Fruit fly (Drosophila melanogaster) whole organism, embryonic: Measurements from ENCODE around the gene Kdm5.

Experiments used
- Awh ChIP-seq: fragments of 200-800 bp; sonication (Bioruptor generic); IDR thresholded peaks from 2 replicates; pipeline ENCODE4, ENCODE4 v1.3.6; 2022; ENCODE audit warnings: missing biosample characterization, missing genetic modification characterization
- Bteb2 ChIP-seq: fragments of 200-800 bp; sonication (Bioruptor generic); optimal IDR thresholded peaks from 2 replicates; lab custom pipeline; 2016; ENCODE audit warnings: missing biosample characterization, missing genetic modification characterization
- CG11696 ChIP-seq: fragments of 200-800 bp; sonication (Bioruptor generic); IDR thresholded peaks from 2 replicates; pipeline ENCODE4 v1.3.6; 2022; ENCODE audit warnings: missing biosample characterization, missing genetic modification characterization
- CG13624 ChIP-seq: fragments of 200-800 bp; sonication (Bioruptor generic); optimal IDR thresholded peaks from 2 replicates; lab custom pipeline; 2016; ENCODE audit warnings: missing biosample characterization, missing genetic modification characterization
- CG13894 ChIP-seq: fragments of 200-800 bp; sonication (Bioruptor generic); optimal IDR thresholded peaks from 3 replicates; lab custom pipeline; 2018; ENCODE audit warnings: missing biosample characterization, mild to moderate bottlenecking, missing genetic modification characterization, moderate library complexity
- CG14014 ChIP-seq: fragments of 200-800 bp; sonication (Bioruptor generic); IDR thresholded peaks from 2 replicates; pipeline ENCODE4 v1.3.6; 2022; ENCODE audit warnings: missing biosample characterization, missing genetic modification characterization
- CG14667 ChIP-seq: fragments of 200-800 bp; sonication (Bioruptor generic); IDR thresholded peaks from 2 replicates; pipeline ENCODE4 v1.3.6; 2022; ENCODE audit warnings: missing biosample characterization, missing genetic modification characterization
- CG15479 ChIP-seq: fragments of 200-800 bp; sonication (Bioruptor generic); optimal IDR thresholded peaks from 3 replicates; lab custom pipeline; 2019; ENCODE audit warnings: missing biosample characterization, mild to moderate bottlenecking, missing genetic modification characterization, moderate library complexity
- CG16779 ChIP-seq: fragments of 200-800 bp; sonication (Bioruptor generic); IDR thresholded peaks from 2 replicates; pipeline ENCODE4 v1.3.6; 2022; ENCODE audit warnings: missing biosample characterization, missing genetic modification characterization
- CG17328 ChIP-seq: fragments of 200-800 bp; sonication (Bioruptor generic); IDR thresholded peaks from 2 replicates; pipeline ENCODE4 v1.3.6; 2022; ENCODE audit warnings: missing biosample characterization, missing genetic modification characterization
- CG17359 ChIP-seq: fragments of 200-800 bp; sonication (Bioruptor generic); optimal IDR thresholded peaks from 3 replicates; lab custom pipeline; 2018; ENCODE audit warnings: missing biosample characterization, mild to moderate bottlenecking, missing genetic modification characterization, moderate library complexity
- CG31224 ChIP-seq: fragments of 200-800 bp; sonication (Bioruptor generic); IDR thresholded peaks from 2 replicates; pipeline ENCODE4 v1.3.6; 2022; ENCODE audit warnings: missing biosample characterization, missing genetic modification characterization
- CG31441 ChIP-seq: fragments of 200-800 bp; sonication (Bioruptor generic); IDR thresholded peaks from 2 replicates; pipeline ENCODE4 v1.3.6; 2022; ENCODE audit warnings: missing biosample characterization, missing genetic modification characterization
- CG4820 ChIP-seq: fragments of 200-800 bp; sonication (Bioruptor generic); optimal IDR thresholded peaks from 3 replicates; lab custom pipeline; 2016; ENCODE audit warnings: missing biosample characterization, missing genetic modification characterization
- CG6813 ChIP-seq: fragments of 200-800 bp; sonication (Bioruptor generic); optimal IDR thresholded peaks from 2 replicates; lab custom pipeline; 2017; ENCODE audit warnings: missing biosample characterization, missing genetic modification characterization, mild to moderate bottlenecking, moderate library complexity, missing genetic modification reagents
- CG7357 ChIP-seq: fragments of 200-800 bp; sonication (Bioruptor generic); IDR thresholded peaks from 3 replicates; pipeline ENCODE4 v1.3.6; 2022; ENCODE audit warnings: missing biosample characterization, missing genetic modification characterization
- CG7745 ChIP-seq: fragments of 200-800 bp; sonication (Bioruptor generic); optimal IDR thresholded peaks from 2 replicates; lab custom pipeline; 2018; ENCODE audit warnings: missing biosample characterization, mild to moderate bottlenecking, missing genetic modification characterization, moderate library complexity
- CG9609 ChIP-seq: fragments of 200-800 bp; sonication (Bioruptor generic); optimal IDR thresholded peaks from 3 replicates; lab custom pipeline; 2016; ENCODE audit warnings: missing biosample characterization, missing genetic modification characterization
- Dip2 ChIP-seq: fragments of 200-800 bp; sonication (Bioruptor generic); IDR thresholded peaks from 2 replicates; pipeline ENCODE4 v1.3.6; 2022; ENCODE audit warnings: missing biosample characterization, missing genetic modification characterization
- Dip3 ChIP-seq: fragments of 200-800 bp; sonication (Bioruptor generic); optimal IDR thresholded peaks from 3 replicates; lab custom pipeline; 2016; ENCODE audit warnings: missing biosample characterization, missing genetic modification characterization
- Hr3 ChIP-seq: fragments of 200-800 bp; sonication (Bioruptor generic); optimal IDR thresholded peaks from 3 replicates; lab custom pipeline; 2016; ENCODE audit warnings: missing biosample characterization, missing genetic modification characterization
- MBD-R2 ChIP-seq: fragments of 200-800 bp; sonication (Bioruptor generic); IDR thresholded peaks from 2 replicates; pipeline ENCODE4 v1.3.6; 2022; ENCODE audit warnings: missing biosample characterization, missing genetic modification characterization
- Mad ChIP-seq: fragments of 200-800 bp; sonication (Bioruptor generic); optimal IDR thresholded peaks from 2 replicates; lab custom pipeline; 2016; ENCODE audit warnings: missing biosample characterization, missing genetic modification characterization
- Nf-YC ChIP-seq: fragments of 200-800 bp; optimal IDR thresholded peaks from 3 replicates; lab custom pipeline; 2019; ENCODE audit warnings: missing biosample characterization, mild to moderate bottlenecking, missing genetic modification characterization, moderate library complexity
- Oli ChIP-seq: fragments of 200-800 bp; sonication (Bioruptor generic); optimal IDR thresholded peaks from 2 replicates; lab custom pipeline; 2018; ENCODE audit warnings: missing biosample characterization, mild to moderate bottlenecking, missing genetic modification characterization, moderate library complexity
- Opbp ChIP-seq: fragments of 200-800 bp; sonication (Bioruptor generic); IDR thresholded peaks from 3 replicates; pipeline ENCODE4 v1.3.6; 2022; ENCODE audit warnings: missing biosample characterization, missing genetic modification characterization; ENCODE audit not compliant: partially characterized antibody
- Side ChIP-seq: fragments of 200-800 bp; sonication (Bioruptor generic); optimal IDR thresholded peaks from 2 replicates; lab custom pipeline; 2016; ENCODE audit warnings: missing biosample characterization, missing genetic modification characterization
- TFAM ChIP-seq: fragments of 200-800 bp; sonication (Bioruptor generic); optimal IDR thresholded peaks from 2 replicates; lab custom pipeline; 2017; ENCODE audit warnings: missing biosample characterization, missing genetic modification characterization, inconsistent platforms
- Tbp ChIP-seq: fragments of >200 bp; optimal IDR thresholded peaks from 2 replicates; lab custom pipeline; 2018; ENCODE audit warnings: missing biosample characterization, missing genetic modification characterization
- ara ChIP-seq: fragments of 200-800 bp; sonication (Bioruptor generic); IDR thresholded peaks from 2 replicates; pipeline ENCODE4 v1.3.6; 2022; ENCODE audit warnings: missing biosample characterization, missing genetic modification characterization
- danr ChIP-seq: fragments of 200-800 bp; sonication (Bioruptor generic); IDR thresholded peaks from 2 replicates; pipeline ENCODE4 v1.3.6; 2022; ENCODE audit warnings: missing biosample characterization, missing genetic modification characterization
- dysf ChIP-seq: fragments of 200-800 bp; sonication (Bioruptor generic); IDR thresholded peaks from 3 replicates; pipeline ENCODE4 v1.3.6; 2022; ENCODE audit warnings: missing biosample characterization, missing genetic modification characterization
- emc ChIP-seq: fragments of 200-800 bp; sonication (Bioruptor generic); optimal IDR thresholded peaks from 2 replicates; lab custom pipeline; 2016; ENCODE audit warnings: missing biosample characterization, missing genetic modification characterization
- eyg ChIP-seq: fragments of 200-800 bp; sonication (Bioruptor generic); optimal IDR thresholded peaks from 3 replicates; lab custom pipeline; 2016; ENCODE audit warnings: missing biosample characterization, missing genetic modification characterization
- gt ChIP-seq: fragments of 200-800 bp; sonication (Bioruptor generic); IDR thresholded peaks from 2 replicates; pipeline ENCODE4 v1.3.6; 2022; ENCODE audit warnings: missing biosample characterization, missing genetic modification characterization
- inv ChIP-seq: fragments of 200-800 bp; sonication (Bioruptor generic); IDR thresholded peaks from 2 replicates; pipeline ENCODE4 v1.3.6; 2022; ENCODE audit warnings: missing biosample characterization, missing genetic modification characterization; ENCODE audit not compliant: partially characterized antibody
- klu ChIP-seq: fragments of 200-800 bp; sonication (Bioruptor generic); IDR thresholded peaks from 2 replicates; pipeline ENCODE4 v1.3.6; 2022; ENCODE audit warnings: missing biosample characterization, missing genetic modification characterization
- lmd ChIP-seq: fragments of 200-800 bp; sonication (Bioruptor generic); IDR thresholded peaks from 2 replicates; pipeline ENCODE4 v1.3.6; 2022; ENCODE audit warnings: missing biosample characterization, missing genetic modification characterization
- org-1 ChIP-seq: fragments of 200-800 bp; sonication (Bioruptor generic); optimal IDR thresholded peaks from 2 replicates; lab custom pipeline; 2017; ENCODE audit warnings: missing biosample characterization, missing genetic modification characterization
- pho ChIP-seq: fragments of 200-800 bp; sonication (Bioruptor generic); optimal IDR thresholded peaks from 2 replicates; lab custom pipeline; 2016; ENCODE audit warnings: missing biosample characterization, missing genetic modification characterization
- pita ChIP-seq: fragments of 200-800 bp; sonication (Bioruptor generic); optimal IDR thresholded peaks from 2 replicates; lab custom pipeline; 2017; ENCODE audit warnings: missing biosample characterization, mild to moderate bottlenecking, missing genetic modification characterization
- sob ChIP-seq: fragments of 200-800 bp; sonication (Bioruptor generic); IDR thresholded peaks from 2 replicates; pipeline ENCODE4 v1.3.6; 2022; ENCODE audit warnings: missing biosample characterization, missing genetic modification characterization
- sr ChIP-seq: fragments of 200-800 bp; sonication (Bioruptor generic); IDR thresholded peaks from 3 replicates; pipeline ENCODE4 v1.3.6; 2022; ENCODE audit warnings: missing biosample characterization, missing genetic modification characterization
- ssp ChIP-seq: fragments of 200-800 bp; sonication (Bioruptor generic); IDR thresholded peaks from 2 replicates; pipeline ENCODE4 v1.3.6; 2022; ENCODE audit warnings: missing biosample characterization, missing genetic modification characterization
- stc ChIP-seq: fragments of 200-800 bp; sonication (Bioruptor generic); IDR thresholded peaks from 2 replicates; pipeline ENCODE4 v1.3.6; 2022; ENCODE audit warnings: missing biosample characterization, missing genetic modification characterization
- tna ChIP-seq: fragments of 200-800 bp; sonication (Bioruptor generic); IDR thresholded peaks from 2 replicates; pipeline ENCODE4 v1.3.6; 2022; ENCODE audit warnings: missing biosample characterization, missing genetic modification characterization; ENCODE audit not compliant: partially characterized antibody
- toy ChIP-seq: fragments of 200-800 bp; sonication (Bioruptor generic); IDR thresholded peaks from 2 replicates; pipeline ENCODE4 v1.3.6; 2022; ENCODE audit warnings: missing biosample characterization, missing genetic modification characterization
- trem ChIP-seq: fragments of 200-800 bp; optimal IDR thresholded peaks from 3 replicates; lab custom pipeline; 2019; ENCODE audit warnings: missing biosample characterization, mild to moderate bottlenecking, missing genetic modification characterization, moderate library complexity
- twi ChIP-seq: fragments of 200-800 bp; optimal IDR thresholded peaks from 2 replicates; lab custom pipeline; 2019; ENCODE audit warnings: missing biosample characterization, mild to moderate bottlenecking, missing genetic modification characterization, moderate library complexity
- vfl ChIP-seq: fragments of 200-800 bp; sonication (Bioruptor generic); optimal IDR thresholded peaks from 2 replicates; lab custom pipeline; 2016; ENCODE audit warnings: missing biosample characterization, missing genetic modification characterization
- zen2 ChIP-seq: fragments of 200-800 bp; sonication (Bioruptor generic); IDR thresholded peaks from 3 replicates; pipeline ENCODE4 v1.3.6; 2022; ENCODE audit warnings: missing biosample characterization, missing genetic modification characterization; ENCODE audit not compliant: partially characterized antibody

Kdm5 gene

dm6 chr2L:5948775-5949526 lies 50.4 kb downstream of the Kdm5 start, which contains the start of gene CG9044 (continued):
- TF ChIP-seq Mad (GFP tag; lab: Kevin White, UChicago), result peak; percentile 67
- TF ChIP-seq CG14667, result no peak
- peak; percentile 39 for TF ChIP-seq CG4820 (GFP tag; lab: Kevin White, UChicago)
- peak; percentile 75 for TF ChIP-seq MBD-R2
- TF ChIP-seq twi (tag; lab: Kevin White, UChicago), result no peak
- peak; percentile 91 for TF ChIP-seq inv (GFP tag; lab: Robert Waterston, UW)
- TF ChIP-seq Opbp (GFP tag; lab: Robert Waterston, UW), result peak; percentile 84; the same call in 2 of the 3 replicates
- no peak for TF ChIP-seq stc (GFP tag; lab: Robert Waterston, UW)
- 0 out of 3 replicates have a peak, but pooled peaks have one; percentile 6 for TF ChIP-seq CG7357 (GFP tag; lab: Robert Waterston, UW)
- TF ChIP-seq CG14014 (GFP tag; lab: Robert Waterston, UW), result peak; percentile 16; the same call in 1 of the 2 replicates
- peak; percentile 91 for TF ChIP-seq Dip2 (GFP tag; lab: Robert Waterston, UW)
- TF ChIP-seq CG13624 (GFP tag; lab: Kevin White, UChicago), result peak; percentile 37
- TF ChIP-seq pita (GFP tag; lab: Kevin White, UChicago), result no peak
- no peak for TF ChIP-seq CG16779 (GFP tag; lab: Robert Waterston, UW)
- TF ChIP-seq CG15479 (GFP tag; lab: Kevin White, UChicago), result no peak
- peak; percentile 68; the same call in 2 of the 3 replicates for TF ChIP-seq zen2 (GFP tag; lab: Robert Waterston, UW)
- TF ChIP-seq toy (GFP tag; lab: Robert Waterston, UW), result no peak
- peak; percentile 76 for TF ChIP-seq tna (GFP tag; lab: Robert Waterston, UW)
- no peak for TF ChIP-seq CG31441 (GFP tag; lab: Robert Waterston, UW)
- TF ChIP-seq gt (GFP tag; lab: Robert Waterston, UW), result no peak
- TF ChIP-seq CG31224 (GFP tag; lab: Robert Waterston, UW), result 0 out of 2 replicates have a peak, but pooled peaks have one; percentile 21
- peak; percentile 23 for TF ChIP-seq vfl (GFP tag; lab: Kevin White, UChicago)
- peak; percentile 74; the same call in 1 of the 2 replicates for TF ChIP-seq sob (GFP tag; lab: Robert Waterston, UW)
- no peak for TF ChIP-seq ara (GFP tag; lab: Robert Waterston, UW)
- TF ChIP-seq trem, result peak; percentile 17
- TF ChIP-seq emc (GFP tag; lab: Kevin White, UChicago), result peak; percentile 19
- TF ChIP-seq eyg (GFP tag; lab: Kevin White, UChicago), result peak; percentile 26
- peak; percentile 76 for TF ChIP-seq pho (GFP tag; lab: Kevin White, UChicago)
- TF ChIP-seq danr, result no peak
- TF ChIP-seq CG7745 (tag; lab: Kevin White, UChicago), result no peak
- peak; percentile 59; the same call in 1 of the 2 replicates for TF ChIP-seq lmd (GFP tag; lab: Robert Waterston, UW)
- TF ChIP-seq Nf-YC (tag; lab: Kevin White, UChicago), result no peak
- peak; percentile 55 for TF ChIP-seq Side (GFP tag; lab: Kevin White, UChicago)
- no peak for TF ChIP-seq CG6813 (GFP tag; lab: Kevin White, UChicago)
- no peak for TF ChIP-seq Tbp
- no peak for TF ChIP-seq TFAM
- TF ChIP-seq CG17328 (GFP tag; lab: Robert Waterston, UW), result no peak
- TF ChIP-seq CG11696 (GFP tag; lab: Robert Waterston, UW), result no peak
- no peak for TF ChIP-seq CG17359 (tag; lab: Kevin White, UChicago)
- peak; percentile 42; the same call in 1 of the 2 replicates for TF ChIP-seq klu (GFP tag; lab: Robert Waterston, UW)
- TF ChIP-seq Hr3 (GFP tag; lab: Kevin White, UChicago), result peak; percentile 68
- TF ChIP-seq Oli (tag; lab: Kevin White, UChicago), result no peak
- TF ChIP-seq sr, result no peak
- TF ChIP-seq Dip3 (GFP tag; lab: Kevin White, UChicago), result peak; percentile 66
- TF ChIP-seq dysf, result no peak; the same call in 2 of the 3 replicates
- no peak for TF ChIP-seq CG13894 (tag; lab: Kevin White, UChicago)
- TF ChIP-seq org-1 (GFP tag; lab: Kevin White, UChicago), result no peak
- no peak for TF ChIP-seq Awh (GFP tag; lab: Robert Waterston, UW)
- peak; percentile 57 for TF ChIP-seq Bteb2 (GFP tag; lab: Kevin White, UChicago)
- TF ChIP-seq ssp (GFP tag; lab: Robert Waterston, UW), result peak; percentile 42
- TF ChIP-seq CG9609 (GFP tag; lab: Kevin White, UChicago), result peak; percentile 61
